Worm (Caenorhabditis elegans): ENCODE data around the gene W08E12.2.

W08E12.2 gene

DNA sequence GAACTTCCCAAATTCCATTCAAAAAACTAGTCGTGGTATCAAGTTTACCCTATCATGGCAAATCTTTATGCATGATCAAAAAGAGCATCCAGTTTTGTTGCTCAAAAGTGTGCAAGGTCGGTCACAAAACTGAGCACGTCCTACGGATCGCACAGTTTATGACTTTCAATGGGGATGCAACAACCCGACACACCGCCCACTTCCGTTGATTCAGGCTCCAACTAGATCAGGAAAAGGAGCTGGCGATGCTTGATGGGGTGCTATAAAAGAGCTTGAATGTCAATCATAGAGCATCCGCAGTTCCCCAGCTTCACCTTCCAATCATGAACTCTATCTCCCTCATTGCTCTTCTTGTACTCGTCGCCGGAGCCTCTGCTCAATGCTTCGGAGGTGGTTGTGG, at the start of gene W08E12.2:
W08E12.2 (plus strand) TSS at position 301 of the 400 bp plus-strand sequence.
- TF ChIP-seq chd-7 (tag; optimal IDR thresholded peaks at IDR 0.05) (no peak), repo-1 (tag; optimal IDR thresholded peaks at IDR 0.05) (no peak), him-1 (tag; optimal IDR thresholded peaks at IDR 0.05) (no peak), F10E7.11 (tag; optimal IDR thresholded peaks at IDR 0.05) (no peak), ztf-26 (tag; optimal IDR thresholded peaks at IDR 0.05) (no peak), lin-26 (GFP tag; IDR thresholded peaks at IDR 0.05) (no peak), egl-44 (GFP tag; IDR thresholded peaks at IDR 0.05) (no peak), T26A5.8 (tag; optimal IDR thresholded peaks at IDR 0.05) (no peak), sea-2 (GFP tag; IDR thresholded peaks at IDR 0.05) (no peak), ZK185.1 (tag; optimal IDR thresholded peaks at IDR 0.05; ENCODE audit: poor library complexity, severe bottlenecking) (no peak), athp-1 (tag; optimal IDR thresholded peaks at IDR 0.05) (no peak), fkh-3 (tag; optimal IDR thresholded peaks at IDR 0.05) (no peak), let-526 (GFP tag; IDR thresholded peaks at IDR 0.05) (no peak), ztf-22 (GFP tag; optimal IDR thresholded peaks at IDR 0.05) (no peak), madf-6 (GFP tag; IDR thresholded peaks at IDR 0.05) (no peak), hlh-26 (GFP tag; conservative IDR thresholded peaks at IDR 0.05) (no peak), Y79H2A.3 (GFP tag; conservative IDR thresholded peaks at IDR 0.05) (no peak), nhr-90 (tag; optimal IDR thresholded peaks at IDR 0.05) (no peak), K11D2.4 (GFP tag; IDR thresholded peaks at IDR 0.05) (no peak)

DNA sequence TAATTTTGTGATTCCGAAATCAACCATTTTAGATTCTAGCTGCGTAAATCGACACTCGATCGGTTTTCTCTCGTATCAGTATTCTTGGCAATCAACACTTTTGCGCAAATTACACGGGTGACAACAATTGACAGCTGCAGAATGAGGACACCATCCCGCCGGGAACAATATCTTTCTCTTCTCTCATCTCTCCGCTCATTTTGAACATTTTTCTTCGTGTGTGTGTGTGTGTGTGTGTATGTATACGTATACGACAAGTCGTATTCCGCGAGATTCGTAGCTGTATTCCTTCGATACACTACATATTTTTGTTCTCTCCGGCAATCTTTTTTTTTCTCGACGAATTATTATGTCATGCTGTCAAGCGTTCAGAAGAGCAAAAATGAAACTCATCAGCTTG, 48.8 kb upstream of the W08E12.2 start:
- TF ChIP-seq hmg-20 (GFP tag; IDR thresholded peaks at IDR 0.05) (no peak), efl-1 (GFP tag; optimal IDR thresholded peaks at IDR 0.05) (no peak), ztf-22 (GFP tag; optimal IDR thresholded peaks at IDR 0.05) (no peak), nfya-1 (tag; optimal IDR thresholded peaks at IDR 0.05; ENCODE audit: borderline replicate concordance, insufficient read depth) (no peak), ztf-25 (GFP tag; IDR thresholded peaks at IDR 0.05) (no peak), gei-17 (GFP tag; optimal IDR thresholded peaks at IDR 0.05) (no peak), B0261.1 (tag; optimal IDR thresholded peaks at IDR 0.05) (no peak), ztf-26 (tag; optimal IDR thresholded peaks at IDR 0.05) (no peak), F55B11.4 (tag; optimal IDR thresholded peaks at IDR 0.05; ENCODE audit: borderline replicate concordance, insufficient read depth) (no peak), nhr-80 (tag; optimal IDR thresholded peaks at IDR 0.05) (no peak), tbx-9 (tag; optimal IDR thresholded peaks at IDR 0.05; ENCODE audit: borderline replicate concordance) (no peak)

DNA sequence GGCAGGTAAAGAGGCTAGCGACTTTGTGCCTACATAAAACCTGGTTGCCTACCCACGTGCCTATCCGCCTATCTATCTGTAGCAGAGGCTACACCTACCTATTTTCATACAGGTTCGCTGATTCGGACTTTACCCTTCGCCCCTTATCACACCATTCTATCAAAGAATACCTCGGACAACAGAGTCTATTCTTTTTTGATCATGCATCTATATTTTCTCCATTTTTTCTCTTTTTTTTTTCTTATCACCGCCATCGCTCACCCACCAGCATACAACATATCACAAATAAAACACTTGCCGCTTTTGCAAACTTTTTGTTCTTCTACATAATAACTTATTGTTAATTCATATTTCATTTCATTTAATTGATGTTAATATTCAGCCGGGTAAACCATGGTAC, 47.1 kb upstream of the W08E12.2 start, which contains the start of gene T26C12.1:
T26C12.1 (plus strand) TSS at position 383 of the 400 bp plus-strand sequence.
- no peak for TF ChIP-seq cebp-1 (GFP tag; IDR thresholded peaks at IDR 0.05)
- TF ChIP-seq cebp-1 (tag; optimal IDR thresholded peaks at IDR 0.05) = peak; percentile 5
- peak; percentile 91 for TF ChIP-seq nhr-80 (tag; optimal IDR thresholded peaks at IDR 0.05)
- TF ChIP-seq ztf-28 (GFP tag; IDR thresholded peaks at IDR 0.05) = no peak
- TF ChIP-seq madf-6 (GFP tag; IDR thresholded peaks at IDR 0.05) = 0 out of 2 replicates have a peak, but pooled peaks have one; percentile 8
- no peak for TF ChIP-seq hmg-20 (GFP tag; IDR thresholded peaks at IDR 0.05)

DNA sequence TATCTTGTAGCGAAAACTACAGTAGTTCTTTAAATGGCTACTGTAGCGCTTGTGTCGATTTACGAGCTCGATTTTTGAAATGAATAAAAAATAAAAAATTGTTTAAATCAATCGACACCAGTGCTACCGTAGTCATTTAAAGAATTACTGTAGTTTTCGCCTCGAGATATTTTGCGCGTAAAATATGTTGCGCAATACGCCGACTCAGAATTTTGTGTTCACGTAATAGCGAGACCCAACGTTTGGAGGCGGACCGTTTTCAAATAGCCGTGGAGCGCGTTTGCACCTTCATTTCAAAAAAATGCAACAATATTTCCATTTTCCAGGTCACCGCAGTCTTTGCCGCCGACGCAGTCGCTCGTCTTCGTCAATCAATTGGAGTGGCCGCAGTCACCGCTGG, 45.5 kb upstream of the W08E12.2 start:
- no peak for TF ChIP-seq lin-26 (GFP tag; IDR thresholded peaks at IDR 0.05)
- 0 out of 2 replicates have a peak, but pooled peaks have one; percentile 56 for TF ChIP-seq F37B4.10 (GFP tag; IDR thresholded peaks at IDR 0.05)

DNA sequence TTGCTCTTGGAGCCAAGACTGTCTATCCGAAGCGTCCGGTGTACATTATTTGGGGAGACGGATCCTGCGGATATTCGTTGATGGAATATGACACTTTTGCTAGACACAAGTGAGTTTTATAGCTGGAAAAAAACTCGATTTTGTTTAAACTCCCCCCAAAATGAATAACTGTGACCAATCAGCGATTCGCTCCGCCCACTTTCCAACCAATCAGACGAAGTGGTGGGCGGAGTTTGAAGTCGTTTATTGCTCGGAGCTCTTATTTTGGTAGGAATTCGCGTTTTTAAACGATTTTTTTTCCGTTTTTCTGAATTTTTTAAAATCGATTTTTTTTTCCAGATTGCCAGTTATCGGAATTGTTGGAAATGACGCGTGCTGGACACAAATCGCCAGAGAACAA, 43.9 kb upstream of the W08E12.2 start:
- no peak for TF ChIP-seq lin-26 (GFP tag; IDR thresholded peaks at IDR 0.05)
- peak; percentile 73 for TF ChIP-seq nfyb-1 (GFP tag; IDR thresholded peaks at IDR 0.05)

All from whole organism, young adult.